Fruit fly (Drosophila melanogaster) whole organism, pupa: ENCODE data around the gene ND-24.

ENCODE experiments used
- CG12605 ChIP-seq: fragments of 200-800 bp; sonication (Bioruptor generic); IDR thresholded peaks from 2 replicates; pipeline ENCODE4 v1.3.6; 2022; ENCODE audit warnings: missing biosample characterization, missing genetic modification characterization
- CG14655 ChIP-seq: fragments of 200-800 bp; sonication (Bioruptor generic); optimal IDR thresholded peaks from 3 replicates; lab custom pipeline; 2017; ENCODE audit warnings: mild to moderate bottlenecking, missing biosample characterization, missing genetic modification reagents, missing genetic modification characterization
- CG15710 ChIP-seq: fragments of 200-800 bp; sonication (Bioruptor generic); optimal IDR thresholded peaks from 2 replicates; lab custom pipeline; 2018; ENCODE audit warnings: missing biosample characterization, mild to moderate bottlenecking, missing genetic modification characterization, moderate library complexity
- CG17806 ChIP-seq: fragments of 200-800 bp; sonication (Bioruptor generic); optimal IDR thresholded peaks from 2 replicates; lab custom pipeline; 2018; ENCODE audit warnings: missing biosample characterization, mild to moderate bottlenecking, missing genetic modification characterization, moderate library complexity
- CG32121 ChIP-seq: fragments of 200-800 bp; sonication (Bioruptor generic); IDR thresholded peaks from 2 replicates; pipeline ENCODE4 v1.3.6; 2022; ENCODE audit warnings: missing biosample characterization, missing genetic modification characterization
- CG34367 ChIP-seq: fragments of 200-800 bp; sonication (Bioruptor generic); optimal IDR thresholded peaks from 2 replicates; lab custom pipeline; 2018; ENCODE audit warnings: missing biosample characterization, mild to moderate bottlenecking, missing genetic modification characterization
- CG4496 ChIP-seq: fragments of 200-800 bp; sonication (Bioruptor generic); IDR thresholded peaks from 3 replicates; pipeline ENCODE4 v1.3.6; 2022; ENCODE audit warnings: missing biosample characterization, missing genetic modification characterization
- CG8159 ChIP-seq: fragments of 200-800 bp; sonication (Bioruptor generic); optimal IDR thresholded peaks from 3 replicates; lab custom pipeline; 2018; ENCODE audit warnings: missing biosample characterization, mild to moderate bottlenecking, missing genetic modification characterization, moderate library complexity
- CG9948 ChIP-seq: fragments of 200-800 bp; sonication (Bioruptor generic); optimal IDR thresholded peaks from 2 replicates; lab custom pipeline; 2018; ENCODE audit warnings: missing biosample characterization, mild to moderate bottlenecking, missing genetic modification characterization, moderate library complexity
- D1 ChIP-seq: fragments of 200-800 bp; sonication (Bioruptor generic); optimal IDR thresholded peaks from 2 replicates; lab custom pipeline; 2018; ENCODE audit warnings: missing biosample characterization, mild to moderate bottlenecking, missing genetic modification characterization, moderate library complexity
- EcR ChIP-seq: fragments of 200-800 bp; sonication (Bioruptor generic); optimal IDR thresholded peaks from 3 replicates; lab custom pipeline; 2019; ENCODE audit warnings: missing biosample characterization, missing genetic modification characterization, mild to moderate bottlenecking, moderate library complexity, missing genetic modification reagents
- Pif1B ChIP-seq: fragments of 200-800 bp; sonication (Bioruptor generic); optimal IDR thresholded peaks from 3 replicates; lab custom pipeline; 2016; ENCODE audit warnings: missing biosample characterization, missing genetic modification characterization
- Snoo ChIP-seq: fragments of 200-800 bp; sonication (Bioruptor generic); optimal IDR thresholded peaks from 3 replicates; lab custom pipeline; 2017; ENCODE audit warnings: missing biosample characterization, mild to moderate bottlenecking, missing genetic modification characterization, inconsistent platforms
- gl ChIP-seq: fragments of 200-800 bp; sonication (Bioruptor generic); optimal IDR thresholded peaks from 2 replicates; lab custom pipeline; 2018; ENCODE audit warnings: missing biosample characterization, mild to moderate bottlenecking, missing genetic modification characterization

dm6 chrX:17597622-17598021 is 34.3 kb upstream of the ND-24 start:
- TF ChIP-seq D1 (tag; lab: Kevin White, UChicago) (no peak), CG15710 (no peak), CG12605 (GFP tag; lab: Robert Waterston, UW) (no peak), Pif1B (GFP tag; lab: Kevin White, UChicago) (no peak), CG32121 (GFP tag; lab: Robert Waterston, UW) (no peak), CG17806 (tag; lab: Kevin White, UChicago) (no peak), CG4496 (no peak), CG8159 (no peak), Snoo (tag; lab: Kevin White, UChicago) (no peak), gl (no peak), CG34367 (no peak), CG14655 (GFP tag; lab: Kevin White, UChicago) (no peak), CG9948 (tag; lab: Kevin White, UChicago) (no peak), EcR (GFP tag; lab: Kevin White, UChicago) (no peak)
